Worm (Caenorhabditis elegans): ENCODE results near the gene rpia-1.

rpia-1 gene

ce11 chrIII:7141285-7141715 lies 18.4 kb downstream of the rpia-1 start:
- no peak for TF ChIP-seq flt-1 (GFP tag; IDR thresholded peaks at IDR 0.05)
- no peak for TF ChIP-seq ref-1 (GFP tag; conservative IDR thresholded peaks at IDR 0.05)
- TF ChIP-seq ztf-29 (GFP tag; IDR thresholded peaks at IDR 0.05): no peak
- no peak for TF ChIP-seq ztf-23 (GFP tag; IDR thresholded peaks at IDR 0.05)
- TF ChIP-seq tab-1 (GFP tag; IDR thresholded peaks at IDR 0.05): no peak
- no peak for TF ChIP-seq cog-1 (tag; optimal IDR thresholded peaks at IDR 0.05)
- TF ChIP-seq med-1 (GFP tag; optimal IDR thresholded peaks at IDR 0.05; ENCODE audit: insufficient read depth): no peak
- no peak for TF ChIP-seq T22C8.4 (GFP tag; IDR thresholded peaks at IDR 0.05)
- TF ChIP-seq klf-2 (GFP tag; conservative IDR thresholded peaks at IDR 0.05): no peak

ce11 chrIII:7142172-7142601 lies 19.3 kb downstream of the rpia-1 start:
- TF ChIP-seq ztf-29 (GFP tag; IDR thresholded peaks at IDR 0.05) (no peak), ref-1 (GFP tag; conservative IDR thresholded peaks at IDR 0.05) (no peak), T22C8.4 (GFP tag; IDR thresholded peaks at IDR 0.05) (no peak), ztf-23 (GFP tag; IDR thresholded peaks at IDR 0.05) (no peak), cog-1 (tag; optimal IDR thresholded peaks at IDR 0.05) (no peak), med-1 (GFP tag; optimal IDR thresholded peaks at IDR 0.05; ENCODE audit: insufficient read depth) (no peak), flt-1 (GFP tag; IDR thresholded peaks at IDR 0.05) (no peak), tab-1 (GFP tag; IDR thresholded peaks at IDR 0.05) (no peak), klf-2 (GFP tag; conservative IDR thresholded peaks at IDR 0.05) (no peak)

- TF ChIP-seq tab-1 (GFP tag; IDR thresholded peaks at IDR 0.05) (no peak), T22C8.4 (GFP tag; IDR thresholded peaks at IDR 0.05) (no peak), ref-1 (GFP tag; conservative IDR thresholded peaks at IDR 0.05) (no peak), ztf-29 (GFP tag; IDR thresholded peaks at IDR 0.05) (no peak), ztf-23 (GFP tag; IDR thresholded peaks at IDR 0.05) (0 out of 2 replicates have a peak, but pooled peaks have one; percentile 48), cog-1 (tag; optimal IDR thresholded peaks at IDR 0.05) (no peak)
Measured at ce11 chrIII:7144749-7145148, 21.8 kb downstream of the rpia-1 start, which contains the start of gene glr-2. TSS of gene glr-2 (minus strand) at chrIII:7144959.

DNA sequence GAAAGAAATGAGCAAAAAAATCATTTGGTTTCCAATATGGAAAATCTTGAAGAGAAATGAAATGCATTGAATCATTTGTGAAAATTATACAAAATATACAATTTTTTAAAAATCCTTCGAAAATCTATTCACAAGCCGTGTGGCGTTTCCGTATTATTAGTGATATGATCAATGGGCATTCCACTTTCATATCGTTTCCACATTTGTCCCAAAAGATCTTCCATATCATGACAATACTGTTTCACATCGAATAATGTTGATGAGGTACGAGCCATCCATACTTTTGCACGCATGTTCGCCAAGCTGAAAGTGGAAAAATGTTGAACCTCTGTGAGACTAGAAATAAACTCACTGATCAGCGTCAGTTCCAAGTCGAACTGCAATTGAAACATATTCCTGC lies 23.4 kb downstream of the rpia-1 start:
- TF ChIP-seq flt-1 (GFP tag; IDR thresholded peaks at IDR 0.05) (no peak), klf-2 (GFP tag; conservative IDR thresholded peaks at IDR 0.05) (no peak), ztf-23 (GFP tag; IDR thresholded peaks at IDR 0.05) (no peak), T22C8.4 (GFP tag; IDR thresholded peaks at IDR 0.05) (no peak), cog-1 (tag; optimal IDR thresholded peaks at IDR 0.05) (no peak), ref-1 (GFP tag; conservative IDR thresholded peaks at IDR 0.05) (no peak), tab-1 (GFP tag; IDR thresholded peaks at IDR 0.05) (no peak), med-1 (GFP tag; optimal IDR thresholded peaks at IDR 0.05; ENCODE audit: insufficient read depth) (no peak), ztf-29 (GFP tag; IDR thresholded peaks at IDR 0.05) (no peak)

ce11 chrIII:7148191-7148590 lies 25.3 kb downstream of the rpia-1 start:
- TF ChIP-seq T22C8.4 (GFP tag; IDR thresholded peaks at IDR 0.05) (no peak), ref-1 (GFP tag; conservative IDR thresholded peaks at IDR 0.05) (no peak), tab-1 (GFP tag; IDR thresholded peaks at IDR 0.05) (no peak), ztf-23 (GFP tag; IDR thresholded peaks at IDR 0.05) (no peak), med-1 (GFP tag; optimal IDR thresholded peaks at IDR 0.05; ENCODE audit: insufficient read depth) (no peak), cog-1 (tag; optimal IDR thresholded peaks at IDR 0.05) (no peak), ztf-29 (GFP tag; IDR thresholded peaks at IDR 0.05) (no peak)

- no peak for TF ChIP-seq ref-1 (GFP tag; conservative IDR thresholded peaks at IDR 0.05)
- no peak for TF ChIP-seq cog-1 (tag; optimal IDR thresholded peaks at IDR 0.05)
- no peak for TF ChIP-seq klf-2 (GFP tag; conservative IDR thresholded peaks at IDR 0.05)
- TF ChIP-seq tab-1 (GFP tag; IDR thresholded peaks at IDR 0.05): no peak
- no peak for TF ChIP-seq T22C8.4 (GFP tag; IDR thresholded peaks at IDR 0.05)
- no peak for TF ChIP-seq flt-1 (GFP tag; IDR thresholded peaks at IDR 0.05)
- no peak for TF ChIP-seq med-1 (GFP tag; optimal IDR thresholded peaks at IDR 0.05; ENCODE audit: insufficient read depth)
- no peak for TF ChIP-seq ztf-23 (GFP tag; IDR thresholded peaks at IDR 0.05)
- no peak for TF ChIP-seq ztf-29 (GFP tag; IDR thresholded peaks at IDR 0.05)
Measured at ce11 chrIII:7150162-7150561, 27.2 kb downstream of the rpia-1 start.

DNA sequence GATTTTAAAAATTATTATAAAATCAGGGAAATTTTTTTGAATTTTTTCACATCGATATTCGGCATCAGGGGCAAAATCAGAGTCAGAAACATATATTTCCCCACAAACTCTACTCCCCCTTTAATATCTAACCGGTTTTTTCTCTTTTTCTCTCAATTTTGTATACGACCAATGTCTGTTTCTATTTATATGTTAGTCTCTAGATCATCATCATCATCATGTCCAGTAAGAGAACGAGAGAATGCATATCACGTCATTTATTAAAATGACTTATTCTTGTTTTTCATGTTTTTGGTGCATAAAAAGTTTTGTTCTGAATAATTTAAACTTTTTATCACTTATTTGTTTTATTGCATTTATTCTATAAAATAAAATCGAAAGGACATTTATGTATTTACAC lies 29.6 kb downstream of the rpia-1 start:
- TF ChIP-seq T22C8.4 (GFP tag; IDR thresholded peaks at IDR 0.05): no peak
- no peak for TF ChIP-seq cog-1 (tag; optimal IDR thresholded peaks at IDR 0.05)
- TF ChIP-seq klf-2 (GFP tag; conservative IDR thresholded peaks at IDR 0.05): no peak
- no peak for TF ChIP-seq tab-1 (GFP tag; IDR thresholded peaks at IDR 0.05)
- no peak for TF ChIP-seq ztf-23 (GFP tag; IDR thresholded peaks at IDR 0.05)
- no peak for TF ChIP-seq med-1 (GFP tag; optimal IDR thresholded peaks at IDR 0.05; ENCODE audit: insufficient read depth)
- no peak for TF ChIP-seq ztf-29 (GFP tag; IDR thresholded peaks at IDR 0.05)
- no peak for TF ChIP-seq flt-1 (GFP tag; IDR thresholded peaks at IDR 0.05)
- TF ChIP-seq ref-1 (GFP tag; conservative IDR thresholded peaks at IDR 0.05): no peak

DNA sequence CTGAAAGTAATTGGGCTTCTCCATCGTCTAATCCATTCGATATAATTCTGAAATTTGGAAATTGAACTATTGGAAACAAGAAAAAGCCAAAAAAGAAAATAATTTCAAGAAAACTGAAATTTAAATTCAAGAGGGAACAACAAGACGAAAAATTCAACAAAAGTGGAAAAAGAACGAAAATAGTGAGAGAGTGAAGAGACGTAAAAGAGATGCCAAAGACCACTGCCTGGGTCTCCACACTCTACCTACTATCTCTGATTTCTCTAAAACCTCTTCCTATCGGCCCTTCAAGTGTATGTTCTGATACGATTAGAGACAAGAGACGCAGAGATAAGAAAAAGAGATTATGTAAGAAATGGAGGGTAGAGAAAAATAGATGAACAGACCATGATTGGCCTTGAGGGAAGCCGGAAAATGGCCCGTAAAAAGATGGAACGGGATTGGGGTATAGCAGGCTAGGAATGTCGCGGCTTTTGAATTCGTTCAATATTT lies 30.9 kb downstream of the rpia-1 start, which contains the start of gene ogt-1:
Gene ogt-1 (minus strand): TSS at position 51 of the 492 bp plus-strand sequence.
- peak; percentile 69; the same call in 1 of the 2 replicates for TF ChIP-seq ztf-29 (GFP tag; IDR thresholded peaks at IDR 0.05)
- TF ChIP-seq klf-2 (GFP tag; conservative IDR thresholded peaks at IDR 0.05): no peak
- TF ChIP-seq cog-1 (tag; optimal IDR thresholded peaks at IDR 0.05): peak; percentile 47
- peak; percentile 57; the same call in 1 of the 2 replicates for TF ChIP-seq ztf-23 (GFP tag; IDR thresholded peaks at IDR 0.05)
- TF ChIP-seq flt-1 (GFP tag; IDR thresholded peaks at IDR 0.05): no peak

- TF ChIP-seq ztf-29 (GFP tag; IDR thresholded peaks at IDR 0.05): no peak
- no peak for TF ChIP-seq med-1 (GFP tag; optimal IDR thresholded peaks at IDR 0.05; ENCODE audit: insufficient read depth)
- no peak for TF ChIP-seq cog-1 (tag; optimal IDR thresholded peaks at IDR 0.05)
- TF ChIP-seq ref-1 (GFP tag; conservative IDR thresholded peaks at IDR 0.05): no peak
- TF ChIP-seq flt-1 (GFP tag; IDR thresholded peaks at IDR 0.05): no peak
- TF ChIP-seq tab-1 (GFP tag; IDR thresholded peaks at IDR 0.05): no peak
- TF ChIP-seq ztf-23 (GFP tag; IDR thresholded peaks at IDR 0.05): no peak
- TF ChIP-seq T22C8.4 (GFP tag; IDR thresholded peaks at IDR 0.05): no peak
- TF ChIP-seq klf-2 (GFP tag; conservative IDR thresholded peaks at IDR 0.05): no peak
Measured at ce11 chrIII:7154526-7154925, 31.6 kb downstream of the rpia-1 start.

ce11 chrIII:7155631-7156030 lies 32.7 kb downstream of the rpia-1 start:
- TF ChIP-seq flt-1 (GFP tag; IDR thresholded peaks at IDR 0.05): peak; percentile 73; the same call in 1 of the 2 replicates
- TF ChIP-seq klf-2 (GFP tag; conservative IDR thresholded peaks at IDR 0.05): no peak
- no peak for TF ChIP-seq ztf-29 (GFP tag; IDR thresholded peaks at IDR 0.05)
- no peak for TF ChIP-seq T22C8.4 (GFP tag; IDR thresholded peaks at IDR 0.05)
- peak; percentile 69; the same call in 1 of the 2 replicates for TF ChIP-seq ztf-23 (GFP tag; IDR thresholded peaks at IDR 0.05)
- peak; percentile 82 for TF ChIP-seq cog-1 (tag; optimal IDR thresholded peaks at IDR 0.05)
- TF ChIP-seq med-1 (GFP tag; optimal IDR thresholded peaks at IDR 0.05; ENCODE audit: insufficient read depth): no peak
- no peak for TF ChIP-seq ref-1 (GFP tag; conservative IDR thresholded peaks at IDR 0.05)
- TF ChIP-seq tab-1 (GFP tag; IDR thresholded peaks at IDR 0.05): no peak

Measured in whole organism, midembryonic.